Worm (Caenorhabditis elegans) whole organism, midembryonic: ENCODE measurements around the gene F56H9.9.

Experiments
- T22C8.4 ChIP-seq: fragments of 200-800 bp; sonication (Bioruptor generic); IDR thresholded peaks from 2 replicates; pipeline ENCODE4 v1.3.6; 2022; ENCODE audit warnings: missing genetic modification characterization, missing compliant biosample characterization
- cog-1 ChIP-seq: sonication (generic microtip); optimal IDR thresholded peaks from 2 replicates; lab custom pipeline; 2016; ENCODE audit warnings: missing genetic modification characterization, missing compliant biosample characterization
- flt-1 ChIP-seq: fragments of 200-800 bp; sonication (Bioruptor generic); IDR thresholded peaks from 2 replicates; pipeline ENCODE4 v1.3.6; 2022; ENCODE audit warnings: missing genetic modification characterization, missing compliant biosample characterization
- ref-1 ChIP-seq: fragments of 200-800 bp; sonication (Bioruptor generic); conservative IDR thresholded peaks from 2 replicates; pipeline ENCODE4 v1.3.6; 2022; ENCODE audit warnings: missing genetic modification reagents, missing genetic modification characterization, missing compliant biosample characterization
- tab-1 ChIP-seq: fragments of 200-800 bp; sonication (Bioruptor generic); IDR thresholded peaks from 2 replicates; pipeline ENCODE4 v1.3.6; 2022; ENCODE audit warnings: missing genetic modification characterization, missing compliant biosample characterization
- ztf-23 ChIP-seq: fragments of 200-800 bp; sonication (Bioruptor generic); IDR thresholded peaks from 2 replicates; pipeline ENCODE4 v1.3.6; 2022; ENCODE audit warnings: missing genetic modification reagents, missing genetic modification characterization, missing compliant biosample characterization
- ztf-29 ChIP-seq: fragments of 200-800 bp; sonication (Bioruptor generic); IDR thresholded peaks from 2 replicates; pipeline ENCODE4 v1.3.6; 2022; ENCODE audit warnings: missing genetic modification reagents, missing genetic modification characterization, missing compliant biosample characterization

DNA sequence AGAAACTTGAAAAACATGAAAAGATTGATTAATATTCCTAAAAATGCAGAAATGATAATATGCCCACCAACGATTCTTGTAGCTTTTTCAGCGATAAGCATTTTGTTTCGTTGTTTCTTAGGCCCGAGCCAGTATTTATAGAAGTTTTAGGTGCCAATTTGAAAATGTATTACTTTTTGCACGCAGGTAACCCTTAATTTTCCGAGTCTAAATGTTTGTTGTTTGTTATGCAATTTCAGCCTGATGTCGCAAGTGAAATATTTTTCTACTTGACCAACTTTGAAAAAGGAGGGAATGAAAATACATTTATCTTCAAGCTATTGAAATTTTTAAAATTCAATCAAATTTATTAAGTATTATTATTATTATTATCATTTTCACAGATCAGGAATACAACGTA lies 7.8 kb upstream of the F56H9.9 start, which contains the start of gene srx-113:
- no peak for TF ChIP-seq T22C8.4 (GFP tag; lab: Robert Waterston, UW)
- no peak for TF ChIP-seq ztf-29 (GFP tag; lab: Robert Waterston, UW)
- TF ChIP-seq flt-1 (GFP tag; lab: Robert Waterston, UW), result no peak
- no peak for TF ChIP-seq ztf-23 (GFP tag; lab: Robert Waterston, UW)
- no peak for TF ChIP-seq ref-1 (GFP tag; lab: Robert Waterston, UW)
- no peak for TF ChIP-seq tab-1 (GFP tag; lab: Robert Waterston, UW)
- TF ChIP-seq cog-1 (tag; lab: Kevin White, UChicago), result no peak
